Worm (Caenorhabditis elegans) whole organism, L4 larva: ENCODE data around the gene cbp-3.

Experiments used
- D1046.2 ChIP-seq: fragments of 200-800 bp; sonication (Bioruptor generic); IDR thresholded peaks from 2 replicates; pipeline ENCODE4 v1.3.6; 2022; ENCODE audit warnings: missing genetic modification characterization, missing compliant biosample characterization
- F10B5.3 ChIP-seq: sonication (generic microtip); optimal IDR thresholded peaks from 2 replicates; lab custom pipeline; 2016; ENCODE audit warnings: mild to moderate bottlenecking, missing genetic modification characterization, missing compliant biosample characterization
- F49E8.2 ChIP-seq: sonication (generic microtip); optimal IDR thresholded peaks from 2 replicates; lab custom pipeline; 2016; ENCODE audit warnings: missing compliant biosample characterization, mild to moderate bottlenecking, missing genetic modification characterization, borderline replicate concordance
- T20F7.1 ChIP-seq: fragments of 200-800 bp; sonication (Bioruptor generic); optimal IDR thresholded peaks from 2 replicates; lab custom pipeline; 2018; ENCODE audit warnings: mild to moderate bottlenecking, missing genetic modification characterization, missing compliant biosample characterization
- T26A8.4 ChIP-seq: fragments of 200-800 bp; sonication (Bioruptor generic); IDR thresholded peaks from 2 replicates; pipeline ENCODE4 v1.3.6; 2022; ENCODE audit warnings: missing genetic modification characterization, missing compliant biosample characterization
- Y48G9A.11 ChIP-seq: fragments of 200-800 bp; sonication (Bioruptor generic); IDR thresholded peaks from 2 replicates; pipeline ENCODE4 v1.3.6; 2022; ENCODE audit warnings: missing genetic modification reagents, missing genetic modification characterization, missing compliant biosample characterization
- arid-1 ChIP-seq: fragments of 200-800 bp; sonication (Bioruptor generic); conservative IDR thresholded peaks from 2 replicates; pipeline ENCODE4 v1.3.6; 2022; ENCODE audit warnings: missing genetic modification reagents, missing genetic modification characterization, missing compliant biosample characterization
- attf-4 ChIP-seq: sonication (generic microtip); optimal IDR thresholded peaks from 3 replicates; lab custom pipeline; 2017; ENCODE audit warnings: missing biosample characterization, missing genetic modification characterization
- ceh-28 ChIP-seq: fragments of 150-350 bp; optimal IDR thresholded peaks from 2 replicates; lab custom pipeline; 2014; ENCODE audit warnings: missing biosample characterization, missing genetic modification reagents, missing genetic modification characterization
- ceh-44 ChIP-seq: fragments of 200-800 bp; sonication (Bioruptor generic); IDR thresholded peaks from 2 replicates; pipeline ENCODE4 v1.3.6; 2022; ENCODE audit warnings: missing genetic modification reagents, missing genetic modification characterization, missing compliant biosample characterization
- ceh-62 ChIP-seq: sonication (generic microtip); optimal IDR thresholded peaks from 2 replicates; lab custom pipeline; 2017; ENCODE audit warnings: missing biosample characterization, missing genetic modification characterization
- ces-1 ChIP-seq: fragments of 150-350 bp; sonication (generic microtip); optimal IDR thresholded peaks from 4 replicates; lab custom pipeline; 2014; ENCODE audit warnings: missing biosample characterization, missing genetic modification reagents, missing genetic modification characterization
- ctbp-1 ChIP-seq: fragments of 200-800 bp; sonication (Bioruptor generic); IDR thresholded peaks from 2 replicates; pipeline ENCODE4 v1.3.6; 2022; ENCODE audit warnings: missing genetic modification reagents, missing genetic modification characterization, missing compliant biosample characterization
- daf-16 ChIP-seq, 3 experiments: sonication (generic microtip); optimal IDR thresholded peaks; 2 replicates each; lab custom pipeline; 2016 to 2017; ENCODE audit warnings: missing genetic modification characterization in 3 of 3, missing genetic modification reagents in 3 of 3, mild to moderate bottlenecking in 2 of 3, missing compliant biosample characterization in 2 of 3, missing biosample characterization in 1 of 3, moderate library complexity in 1 of 3
- daf-19 ChIP-seq: fragments of 200-800 bp; sonication (Bioruptor generic); conservative IDR thresholded peaks from 2 replicates; pipeline ENCODE4 v1.3.6; 2022; ENCODE audit warnings: missing genetic modification characterization, missing compliant biosample characterization
- daf-8 ChIP-seq: fragments of 200-800 bp; sonication (Bioruptor generic); IDR thresholded peaks from 2 replicates; pipeline ENCODE4 v1.3.6; 2022; ENCODE audit warnings: missing genetic modification characterization, missing compliant biosample characterization
- dmd-6 ChIP-seq: fragments of 200-800 bp; sonication (Bioruptor generic); IDR thresholded peaks from 2 replicates; pipeline ENCODE4 v1.3.6; 2022; ENCODE audit warnings: missing genetic modification reagents, missing genetic modification characterization, missing compliant biosample characterization
- dmd-8 ChIP-seq: fragments of 200-800 bp; sonication (Bioruptor generic); IDR thresholded peaks from 2 replicates; pipeline ENCODE4 v1.3.6; 2022; ENCODE audit warnings: missing genetic modification characterization, missing compliant biosample characterization
- dpl-1 ChIP-seq: fragments of 150-350 bp; optimal IDR thresholded peaks from 2 replicates; lab custom pipeline; 2014; ENCODE audit warnings: missing biosample characterization, missing genetic modification reagents, missing genetic modification characterization
- duxl-1 ChIP-seq: sonication (generic microtip); optimal IDR thresholded peaks from 2 replicates; lab custom pipeline; 2016; ENCODE audit warnings: mild to moderate bottlenecking, missing genetic modification characterization, moderate library complexity, missing compliant biosample characterization; ENCODE audit not compliant: poor library complexity
- dve-1 ChIP-seq: sonication (generic microtip); optimal IDR thresholded peaks from 2 replicates; lab custom pipeline; 2017; ENCODE audit warnings: antibody characterized with exemption, mild to moderate bottlenecking, missing genetic modification characterization, missing compliant biosample characterization; ENCODE audit not compliant: insufficient read depth
- egl-27 ChIP-seq: sonication (generic microtip); optimal IDR thresholded peaks from 3 replicates; lab custom pipeline; 2017; ENCODE audit warnings: missing biosample characterization, missing genetic modification reagents, missing genetic modification characterization
- fkh-10 ChIP-seq: fragments of 150-350 bp; optimal IDR thresholded peaks from 2 replicates; lab custom pipeline; 2014; ENCODE audit warnings: missing biosample characterization, missing genetic modification reagents, missing genetic modification characterization
- fos-1 ChIP-seq: fragments of 150-350 bp; optimal IDR thresholded peaks from 2 replicates; lab custom pipeline; 2014; ENCODE audit warnings: missing biosample characterization, missing genetic modification characterization
- gei-8 ChIP-seq: fragments of 200-800 bp; sonication (Bioruptor generic); optimal IDR thresholded peaks from 2 replicates; lab custom pipeline; 2018; ENCODE audit warnings: mild to moderate bottlenecking, missing genetic modification characterization, missing compliant biosample characterization
- hlh-30 ChIP-seq: sonication (generic microtip); optimal IDR thresholded peaks from 2 replicates; lab custom pipeline; 2017; ENCODE audit warnings: antibody characterized with exemption, mild to moderate bottlenecking, missing genetic modification characterization, missing compliant biosample characterization; ENCODE audit not compliant: insufficient read depth
- hmg-1.1 ChIP-seq: fragments of 200-800 bp; sonication (Bioruptor generic); IDR thresholded peaks from 2 replicates; pipeline ENCODE4 v1.3.6; 2022; ENCODE audit warnings: missing genetic modification reagents, missing genetic modification characterization, missing compliant biosample characterization
- lim-7 ChIP-seq: fragments of 200-800 bp; sonication (Bioruptor generic); IDR thresholded peaks from 2 replicates; pipeline ENCODE4 v1.3.6; 2022; ENCODE audit warnings: missing genetic modification characterization, missing compliant biosample characterization
- lin-15B ChIP-seq: fragments of 150-350 bp; sonication (generic microtip); optimal IDR thresholded peaks from 3 replicates; lab custom pipeline; 2014; ENCODE audit warnings: missing biosample characterization, missing genetic modification characterization
- lin-29 ChIP-seq: fragments of 200-800 bp; sonication (Bioruptor generic); IDR thresholded peaks from 2 replicates; pipeline ENCODE4 v1.3.6; 2022; ENCODE audit warnings: missing genetic modification reagents, missing genetic modification characterization, missing compliant biosample characterization
- lin-38 ChIP-seq: fragments of 200-800 bp; sonication (Bioruptor generic); IDR thresholded peaks from 2 replicates; pipeline ENCODE4 v1.3.6; 2022; ENCODE audit warnings: missing genetic modification reagents, missing genetic modification characterization, missing compliant biosample characterization
- lin-39 ChIP-seq: fragments of 150-350 bp; optimal IDR thresholded peaks from 2 replicates; lab custom pipeline; 2014; ENCODE audit warnings: missing biosample characterization, missing genetic modification reagents, missing genetic modification characterization
- madf-5 ChIP-seq, 2 experiments: fragments of 200-800 bp; sonication (Bioruptor generic); IDR thresholded peaks; 2 replicates each; pipeline ENCODE4 v1.3.6; 2022; ENCODE audit warnings: missing compliant biosample characterization in 2 of 2, missing genetic modification characterization in 2 of 2
- mes-2 ChIP-seq: sonication (generic microtip); optimal IDR thresholded peaks from 2 replicates; lab custom pipeline; 2016; ENCODE audit warnings: missing genotype, mild to moderate bottlenecking, missing genetic modification characterization, missing compliant biosample characterization; ENCODE audit not compliant: poor library complexity, severe bottlenecking
- mxl-2 ChIP-seq: fragments of 200-800 bp; sonication (Bioruptor generic); conservative IDR thresholded peaks from 2 replicates; pipeline ENCODE4 v1.3.6; 2022; ENCODE audit warnings: missing genetic modification reagents, missing genetic modification characterization, missing compliant biosample characterization
- nhr-10 ChIP-seq: fragments of 150-350 bp; optimal IDR thresholded peaks from 2 replicates; lab custom pipeline; 2014; ENCODE audit warnings: missing biosample characterization, missing genetic modification characterization
- nhr-111 ChIP-seq: fragments of 200-800 bp; sonication (Bioruptor generic); optimal IDR thresholded peaks from 2 replicates; lab custom pipeline; 2018; ENCODE audit warnings: mild to moderate bottlenecking, missing genetic modification characterization, missing compliant biosample characterization
- nhr-41 ChIP-seq: fragments of 200-800 bp; sonication (Bioruptor generic); IDR thresholded peaks from 2 replicates; pipeline ENCODE4 v1.3.6; 2022; ENCODE audit warnings: missing genetic modification reagents, missing genetic modification characterization, missing compliant biosample characterization
- nhr-6 ChIP-seq: fragments of 150-350 bp; optimal IDR thresholded peaks from 2 replicates; lab custom pipeline; 2014; ENCODE audit warnings: missing biosample characterization, missing genetic modification characterization
- pha-4 ChIP-seq, 2 experiments: fragments of 150-350 bp in 1 of 2; fragments of 200-800 bp in 1 of 2; sonication (Bioruptor generic) in 1 of 2; IDR thresholded peaks in 1 of 2; optimal IDR thresholded peaks in 1 of 2; 2 replicates each; pipeline versions ENCODE4 v1.3.6 to Lab custom; 2014 to 2022; ENCODE audit warnings: missing genetic modification characterization in 2 of 2, missing genetic modification reagents in 2 of 2, missing biosample characterization in 1 of 2, missing compliant biosample characterization in 1 of 2
- pqm-1 ChIP-seq: sonication (generic microtip); optimal IDR thresholded peaks from 2 replicates; lab custom pipeline; 2017; ENCODE audit warnings: missing biosample characterization, missing genetic modification characterization
- saeg-2 ChIP-seq: fragments of 200-800 bp; sonication (Bioruptor generic); IDR thresholded peaks from 2 replicates; pipeline ENCODE4 v1.3.6; 2022; ENCODE audit warnings: missing genetic modification reagents, missing genetic modification characterization, missing compliant biosample characterization
- sdz-12 ChIP-seq: fragments of 200-800 bp; sonication (Bioruptor generic); optimal IDR thresholded peaks from 2 replicates; lab custom pipeline; 2018; ENCODE audit warnings: mild to moderate bottlenecking, missing genetic modification characterization, missing compliant biosample characterization
- set-16 ChIP-seq: fragments of 200-800 bp; sonication (Bioruptor generic); IDR thresholded peaks from 2 replicates; pipeline ENCODE4 v1.3.6; 2022; ENCODE audit warnings: missing genetic modification reagents, missing genetic modification characterization, missing compliant biosample characterization
- snpc-1.2 ChIP-seq: fragments of 200-800 bp; sonication (Bioruptor generic); IDR thresholded peaks from 2 replicates; pipeline ENCODE4 v1.3.6; 2022; ENCODE audit warnings: missing genetic modification reagents, missing genetic modification characterization, missing compliant biosample characterization
- vab-7 ChIP-seq: fragments of 200-800 bp; sonication (Bioruptor generic); IDR thresholded peaks from 2 replicates; pipeline ENCODE4 v1.3.6; 2022; ENCODE audit warnings: missing genetic modification reagents, missing genetic modification characterization, missing compliant biosample characterization
- zip-2 ChIP-seq: fragments of 150-350 bp; optimal IDR thresholded peaks from 2 replicates; lab custom pipeline; 2014; ENCODE audit warnings: missing biosample characterization, missing genetic modification characterization

cbp-3 gene

ce11 chrIII:9903694-9904292, 10.0 kb upstream of the cbp-3 start (continued):
- no peak for TF ChIP-seq arid-1 (GFP tag; lab: Robert Waterston, UW)
- TF ChIP-seq T26A8.4 (GFP tag; lab: Robert Waterston, UW): no peak
- no peak for TF ChIP-seq gei-8 (GFP tag; lab: Kevin White, UChicago)
- no peak for TF ChIP-seq saeg-2 (GFP tag; lab: Robert Waterston, UW)
- no peak for TF ChIP-seq sdz-12 (GFP tag; lab: Kevin White, UChicago)
- TF ChIP-seq ceh-62 (tag; lab: Kevin White, UChicago): no peak
- TF ChIP-seq set-16: no peak
- no peak for TF ChIP-seq lin-15B (tag; lab: Kevin White, UChicago)
- no peak for TF ChIP-seq F49E8.2 (tag; lab: Kevin White, UChicago)
- TF ChIP-seq lin-38: no peak
- no peak for TF ChIP-seq Y48G9A.11 (GFP tag; lab: Robert Waterston, UW)
- TF ChIP-seq pha-4 (GFP tag; IDR thresholded peaks at IDR 0.05; lab: Robert Waterston, UW): no peak
- TF ChIP-seq pha-4 (tag; optimal IDR thresholded peaks at IDR 0.05; lab: Kevin White, UChicago): no peak
- TF ChIP-seq zip-2 (tag; lab: Kevin White, UChicago): no peak
- TF ChIP-seq snpc-1.2 (GFP tag; lab: Robert Waterston, UW): no peak
- no peak for TF ChIP-seq madf-5 (GFP tag; IDR thresholded peaks at IDR 0.05; lab: Robert Waterston, UW)
- TF ChIP-seq daf-19 (GFP tag; lab: Robert Waterston, UW): no peak
- no peak for TF ChIP-seq nhr-111 (GFP tag; lab: Kevin White, UChicago)
- peak; percentile 70 for TF ChIP-seq dmd-6
- no peak for TF ChIP-seq fkh-10 (GFP tag; lab: Kevin White, UChicago)
- TF ChIP-seq dve-1 (tag; lab: Kevin White, UChicago): peak; percentile 65
- TF ChIP-seq nhr-6 (tag; lab: Kevin White, UChicago): peak; percentile 6
- TF ChIP-seq nhr-41: no peak
- TF ChIP-seq mxl-2: no peak
- no peak for TF ChIP-seq ctbp-1
- TF ChIP-seq hlh-30 (tag; lab: Kevin White, UChicago): peak; percentile 33
- no peak for TF ChIP-seq daf-16 (GFP tag; optimal IDR thresholded peaks at IDR 0.05; lab: Kevin White, UChicago)
- TF ChIP-seq daf-16 (tag; optimal IDR thresholded peaks at IDR 0.05; lab: Kevin White, UChicago): peak; percentile 36
- no peak for TF ChIP-seq ces-1 (GFP tag; lab: Kevin White, UChicago)
- TF ChIP-seq pqm-1 (tag; lab: Kevin White, UChicago): peak; percentile 47

DNA sequence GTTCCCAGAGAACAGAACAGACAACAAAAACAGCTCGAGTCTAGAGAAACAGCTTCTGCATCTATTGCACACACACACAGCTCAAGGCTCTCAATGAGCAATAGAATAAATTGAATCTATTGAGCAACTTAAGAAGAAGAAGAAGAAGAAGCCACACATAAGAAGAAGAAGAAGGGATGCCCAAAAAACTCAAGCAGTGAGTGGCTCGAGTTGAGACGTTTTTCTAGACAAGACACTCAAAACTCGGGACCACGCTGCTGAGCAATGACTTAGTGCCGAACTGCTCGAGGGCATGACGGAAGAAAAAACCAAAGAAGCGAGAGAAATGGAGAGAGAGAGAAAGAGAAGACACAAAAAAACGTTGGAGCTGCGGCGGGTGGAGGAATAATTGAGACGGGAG, 8.5 kb upstream of the cbp-3 start:
- peak; percentile 80 for TF ChIP-seq hlh-30 (tag; lab: Kevin White, UChicago)
- TF ChIP-seq Y48G9A.11 (GFP tag; lab: Robert Waterston, UW): no peak
- TF ChIP-seq lin-39: no peak
- TF ChIP-seq attf-4 (tag; lab: Kevin White, UChicago): no peak
- no peak for TF ChIP-seq nhr-10 (tag; lab: Kevin White, UChicago)
- no peak for TF ChIP-seq lim-7
- TF ChIP-seq ceh-28: no peak
- TF ChIP-seq vab-7: no peak
- TF ChIP-seq dmd-8 (GFP tag; lab: Robert Waterston, UW): no peak
- TF ChIP-seq set-16: 0 out of 2 replicates have a peak, but pooled peaks have one; percentile 17
- TF ChIP-seq hmg-1.1: 0 out of 2 replicates have a peak, but pooled peaks have one; percentile 51
- TF ChIP-seq ceh-44: no peak
- TF ChIP-seq mes-2: no peak
- no peak for TF ChIP-seq daf-8 (GFP tag; lab: Robert Waterston, UW)
- TF ChIP-seq D1046.2 (GFP tag; lab: Robert Waterston, UW): no peak
- TF ChIP-seq duxl-1 (tag; lab: Kevin White, UChicago): no peak
- TF ChIP-seq F10B5.3: no peak
- TF ChIP-seq egl-27 (tag; lab: Kevin White, UChicago): no peak
- no peak for TF ChIP-seq pqm-1 (tag; lab: Kevin White, UChicago)
- TF ChIP-seq daf-19 (GFP tag; lab: Robert Waterston, UW): no peak
- TF ChIP-seq T20F7.1 (GFP tag; lab: Kevin White, UChicago): no peak
- no peak for TF ChIP-seq dpl-1
- no peak for TF ChIP-seq fos-1 (tag; lab: Kevin White, UChicago)
- no peak for TF ChIP-seq lin-29 (GFP tag; lab: Robert Waterston, UW)
- TF ChIP-seq pha-4 (GFP tag; IDR thresholded peaks at IDR 0.05; lab: Robert Waterston, UW): no peak
- no peak for TF ChIP-seq pha-4 (tag; optimal IDR thresholded peaks at IDR 0.05; lab: Kevin White, UChicago)
- TF ChIP-seq dve-1 (tag; lab: Kevin White, UChicago): no peak
- TF ChIP-seq lin-38: no peak
